ENCODE assay signal across 1 worm cellular context in genomic region chrV:14895557-14895956, ce11.
TF ChIP-seq lines count a peak whose summit lies in the region.

Gene mpst-3 (plus strand): TSS chrV:14895647.

TF ChIP-seq in whole organism, L4 larva, 104 proteins besides CTCF, POLR2A, EP300 and RAD21 (continued from another document):
- TF ChIP-seq nhr-41 (GFP tag; IDR thresholded peaks at IDR 0.05; lab: Robert Waterston, UW) = no peak
- no peak for TF ChIP-seq Y105C5A.15 (GFP tag; IDR thresholded peaks at IDR 0.05; lab: Robert Waterston, UW)
- no peak for TF ChIP-seq unc-130 (GFP tag; optimal IDR thresholded peaks at IDR 0.05; lab: Kevin White, UChicago)
- TF ChIP-seq mdl-1 (tag; optimal IDR thresholded peaks at IDR 0.05; lab: Kevin White, UChicago) = no peak
- peak; percentile 39 for TF ChIP-seq mes-2 (tag; optimal IDR thresholded peaks at IDR 0.05; lab: Kevin White, UChicago; ENCODE audit: poor library complexity, severe bottlenecking)
- no peak for TF ChIP-seq fkh-10 (GFP tag; optimal IDR thresholded peaks at IDR 0.05; lab: Kevin White, UChicago)
- TF ChIP-seq lin-15B (tag; optimal IDR thresholded peaks at IDR 0.05; lab: Kevin White, UChicago) = no peak
- TF ChIP-seq dve-1 (tag; optimal IDR thresholded peaks at IDR 0.05; lab: Kevin White, UChicago; ENCODE audit: insufficient read depth) = peak; percentile 33
- no peak for TF ChIP-seq nhr-10 (tag; optimal IDR thresholded peaks at IDR 0.05; lab: Kevin White, UChicago)
- no peak for TF ChIP-seq lin-39 (tag; optimal IDR thresholded peaks at IDR 0.05; lab: Kevin White, UChicago)
- TF ChIP-seq attf-4 (tag; optimal IDR thresholded peaks at IDR 0.05; lab: Kevin White, UChicago) = no peak
- TF ChIP-seq ceh-32 (tag; optimal IDR thresholded peaks at IDR 0.05; lab: Kevin White, UChicago; ENCODE audit: poor library complexity) = no peak
- no peak for TF ChIP-seq mdt-29 (GFP tag; IDR thresholded peaks at IDR 0.05; lab: Robert Waterston, UW)
- TF ChIP-seq nhr-77 (tag; optimal IDR thresholded peaks at IDR 0.05; lab: Kevin White, UChicago) = peak; percentile 22
- no peak for TF ChIP-seq arid-1 (GFP tag; conservative IDR thresholded peaks at IDR 0.05; lab: Robert Waterston, UW)
- TF ChIP-seq F10B5.3 (tag; optimal IDR thresholded peaks at IDR 0.05; lab: Kevin White, UChicago) = no peak
- TF ChIP-seq hlh-11 (tag; optimal IDR thresholded peaks at IDR 0.05; lab: Kevin White, UChicago) = peak; percentile 79
- TF ChIP-seq tra-1 (GFP tag; IDR thresholded peaks at IDR 0.05; lab: Robert Waterston, UW) = no peak
- no peak for TF ChIP-seq jun-1 (tag; optimal IDR thresholded peaks at IDR 0.05; lab: Kevin White, UChicago)
- TF ChIP-seq madf-9 (GFP tag; conservative IDR thresholded peaks at IDR 0.05; lab: Robert Waterston, UW) = no peak
- no peak for TF ChIP-seq nhr-102 (tag; optimal IDR thresholded peaks at IDR 0.05; lab: Kevin White, UChicago)
- no peak for TF ChIP-seq cey-2 (tag; optimal IDR thresholded peaks at IDR 0.05; lab: Kevin White, UChicago; ENCODE audit: borderline replicate concordance, insufficient read depth)
- no peak for TF ChIP-seq duxl-1 (tag; optimal IDR thresholded peaks at IDR 0.05; lab: Kevin White, UChicago; ENCODE audit: poor library complexity)
- TF ChIP-seq dmd-9 (GFP tag; IDR thresholded peaks at IDR 0.05; lab: Robert Waterston, UW) = no peak
- no peak for TF ChIP-seq gei-8 (GFP tag; optimal IDR thresholded peaks at IDR 0.05; lab: Kevin White, UChicago)
- TF ChIP-seq mxl-3 (GFP tag; optimal IDR thresholded peaks at IDR 0.05; lab: Kevin White, UChicago) = peak; percentile 51
- TF ChIP-seq T26A8.4 (GFP tag; IDR thresholded peaks at IDR 0.05; lab: Robert Waterston, UW) = no peak
- TF ChIP-seq spr-3 (GFP tag; optimal IDR thresholded peaks at IDR 0.05; lab: Kevin White, UChicago) = no peak
- TF ChIP-seq skn-1 (tag; optimal IDR thresholded peaks at IDR 0.05; lab: Kevin White, UChicago) = no peak
